Fruit fly (Drosophila melanogaster) whole organism, embryonic: ENCODE data around the gene CG7407.
A peak's percentile ranks its signal among the peaks of the same experiment; 100 is the strongest.

Source experiments
- CG10147 ChIP-seq: fragments of 200-800 bp; sonication (Bioruptor generic); optimal IDR thresholded peaks from 2 replicates; lab custom pipeline; 2019; ENCODE audit warnings: missing biosample characterization, mild to moderate bottlenecking, missing genetic modification characterization, moderate library complexity
- CG10274 ChIP-seq: fragments of 200-800 bp; sonication (Bioruptor generic); optimal IDR thresholded peaks from 3 replicates; lab custom pipeline; 2017; ENCODE audit warnings: missing biosample characterization, mild to moderate bottlenecking, missing genetic modification characterization
- CG10366 ChIP-seq: fragments of 200-800 bp; sonication (Bioruptor generic); IDR thresholded peaks from 2 replicates; pipeline ENCODE4 v1.3.6; 2022; ENCODE audit warnings: missing biosample characterization, missing genetic modification characterization
- CG10565 ChIP-seq: fragments of 200-800 bp; sonication (Bioruptor generic); optimal IDR thresholded peaks from 3 replicates; lab custom pipeline; 2016; ENCODE audit warnings: missing biosample characterization, mild to moderate bottlenecking, missing genetic modification characterization
- CG11560 ChIP-seq: fragments of 200-800 bp; sonication (Bioruptor generic); IDR thresholded peaks from 3 replicates; pipeline ENCODE4 v1.3.6; 2022; ENCODE audit warnings: missing biosample characterization, missing genetic modification characterization
- CG11696 ChIP-seq: fragments of 200-800 bp; sonication (Bioruptor generic); IDR thresholded peaks from 2 replicates; pipeline ENCODE4 v1.3.6; 2022; ENCODE audit warnings: missing biosample characterization, missing genetic modification characterization
- CG12071 ChIP-seq: fragments of 200-800 bp; sonication (Bioruptor generic); optimal IDR thresholded peaks from 3 replicates; lab custom pipeline; 2018; ENCODE audit warnings: missing biosample characterization, mild to moderate bottlenecking, missing genetic modification characterization
- CG12236 ChIP-seq: fragments of 200-800 bp; sonication (Bioruptor generic); optimal IDR thresholded peaks from 2 replicates; lab custom pipeline; 2016; ENCODE audit warnings: missing biosample characterization, missing genetic modification characterization
- CG1602 ChIP-seq: fragments of 200-800 bp; sonication (Bioruptor generic); optimal IDR thresholded peaks from 3 replicates; lab custom pipeline; 2016; ENCODE audit warnings: missing biosample characterization, missing genetic modification characterization
- CG1603 ChIP-seq: fragments of 200-800 bp; sonication (Bioruptor generic); optimal IDR thresholded peaks from 2 replicates; lab custom pipeline; 2019; ENCODE audit warnings: missing biosample characterization, mild to moderate bottlenecking, missing genetic modification characterization, moderate library complexity
- CG16863 ChIP-seq: fragments of 200-800 bp; sonication (Bioruptor generic); optimal IDR thresholded peaks from 3 replicates; lab custom pipeline; 2016; ENCODE audit warnings: missing biosample characterization, missing genetic modification characterization
- CG2116 ChIP-seq: fragments of 200-800 bp; sonication (Bioruptor generic); optimal IDR thresholded peaks from 3 replicates; lab custom pipeline; 2018; ENCODE audit warnings: missing biosample characterization, mild to moderate bottlenecking, missing genetic modification characterization
- CG30431 ChIP-seq: fragments of 200-800 bp; sonication (Bioruptor generic); optimal IDR thresholded peaks from 2 replicates; lab custom pipeline; 2017; ENCODE audit warnings: missing biosample characterization, missing genetic modification characterization
- CG31224 ChIP-seq: fragments of 200-800 bp; sonication (Bioruptor generic); IDR thresholded peaks from 2 replicates; pipeline ENCODE4 v1.3.6; 2022; ENCODE audit warnings: missing biosample characterization, missing genetic modification characterization
- CG3281 ChIP-seq: fragments of 200-800 bp; sonication (Bioruptor generic); optimal IDR thresholded peaks from 3 replicates; lab custom pipeline; 2017; ENCODE audit warnings: missing biosample characterization, mild to moderate bottlenecking, missing genetic modification characterization
- CG33557 ChIP-seq: fragments of 200-800 bp; sonication (Bioruptor generic); optimal IDR thresholded peaks from 2 replicates; lab custom pipeline; 2019; ENCODE audit warnings: missing biosample characterization, mild to moderate bottlenecking, missing genetic modification characterization, moderate library complexity
- CG5180 ChIP-seq: fragments of 200-800 bp; sonication (Bioruptor generic); optimal IDR thresholded peaks from 3 replicates; lab custom pipeline; 2017; ENCODE audit warnings: missing biosample characterization, missing genetic modification characterization, mild to moderate bottlenecking, moderate library complexity, missing genetic modification reagents
- CG6254 ChIP-seq: fragments of 200-800 bp; sonication (Bioruptor generic); optimal IDR thresholded peaks from 3 replicates; lab custom pipeline; 2017; ENCODE audit warnings: mild to moderate bottlenecking, missing biosample characterization, missing genetic modification reagents, missing genetic modification characterization
- CG7556 ChIP-seq: fragments of 200-800 bp; sonication (Bioruptor generic); optimal IDR thresholded peaks from 2 replicates; lab custom pipeline; 2017; ENCODE audit warnings: missing biosample characterization, mild to moderate bottlenecking, missing genetic modification characterization
- CG8388 ChIP-seq: fragments of 200-800 bp; sonication (Bioruptor generic); optimal IDR thresholded peaks from 2 replicates; lab custom pipeline; 2019; ENCODE audit warnings: missing biosample characterization, mild to moderate bottlenecking, missing genetic modification characterization, moderate library complexity
- Chrac-16 ChIP-seq: fragments of 200-800 bp; sonication (Bioruptor generic); optimal IDR thresholded peaks from 3 replicates; lab custom pipeline; 2016; ENCODE audit warnings: missing biosample characterization, missing genetic modification characterization
- CoRest ChIP-seq: fragments of 200-800 bp; sonication (Bioruptor generic); optimal IDR thresholded peaks from 3 replicates; lab custom pipeline; 2018; ENCODE audit warnings: missing biosample characterization, mild to moderate bottlenecking, missing genetic modification characterization, moderate library complexity
- D19A ChIP-seq: fragments of 200-800 bp; optimal IDR thresholded peaks from 3 replicates; lab custom pipeline; 2019; ENCODE audit warnings: missing biosample characterization, mild to moderate bottlenecking, missing genetic modification characterization, moderate library complexity
- Fer3 ChIP-seq: fragments of 200-800 bp; sonication (Bioruptor generic); optimal IDR thresholded peaks from 2 replicates; lab custom pipeline; 2018; ENCODE audit warnings: missing biosample characterization, mild to moderate bottlenecking, missing genetic modification characterization, moderate library complexity
- HmgZ ChIP-seq: fragments of 200-800 bp; sonication (Bioruptor generic); optimal IDR thresholded peaks from 2 replicates; lab custom pipeline; 2018; ENCODE audit warnings: missing biosample characterization, mild to moderate bottlenecking, missing genetic modification characterization
- Hr3 ChIP-seq: fragments of 200-800 bp; sonication (Bioruptor generic); optimal IDR thresholded peaks from 3 replicates; lab custom pipeline; 2016; ENCODE audit warnings: missing biosample characterization, missing genetic modification characterization
- MTF-1 ChIP-seq: fragments of 200-800 bp; sonication (Bioruptor generic); optimal IDR thresholded peaks from 2 replicates; lab custom pipeline; 2018; ENCODE audit warnings: missing biosample characterization, mild to moderate bottlenecking, missing genetic modification characterization, borderline replicate concordance
- Mes4 ChIP-seq: fragments of 200-800 bp; sonication (Bioruptor generic); optimal IDR thresholded peaks from 2 replicates; lab custom pipeline; 2016; ENCODE audit warnings: missing biosample characterization, missing genetic modification characterization
- NK7.1 ChIP-seq: fragments of 200-800 bp; sonication (Bioruptor generic); optimal IDR thresholded peaks from 3 replicates; lab custom pipeline; 2016; ENCODE audit warnings: missing biosample characterization, missing genetic modification characterization
- NfI ChIP-seq: fragments of 200-800 bp; sonication (Bioruptor generic); optimal IDR thresholded peaks from 3 replicates; lab custom pipeline; 2018; ENCODE audit warnings: missing biosample characterization, mild to moderate bottlenecking, missing genetic modification characterization, moderate library complexity
- Oli ChIP-seq: fragments of 200-800 bp; sonication (Bioruptor generic); optimal IDR thresholded peaks from 2 replicates; lab custom pipeline; 2018; ENCODE audit warnings: missing biosample characterization, mild to moderate bottlenecking, missing genetic modification characterization, moderate library complexity
- PHDP ChIP-seq: fragments of 200-800 bp; sonication (Bioruptor generic); optimal IDR thresholded peaks from 3 replicates; lab custom pipeline; 2018; ENCODE audit warnings: missing biosample characterization, mild to moderate bottlenecking, missing genetic modification characterization, moderate library complexity
- Pdp1 ChIP-seq, 2 experiments: fragments of 200-800 bp; sonication (Bioruptor generic); optimal IDR thresholded peaks; 3 replicates each; lab custom pipeline; 2016; ENCODE audit warnings: missing biosample characterization in 2 of 2, missing genetic modification characterization in 2 of 2, mild to moderate bottlenecking in 1 of 2, moderate library complexity in 1 of 2
- Sin3A ChIP-seq: fragments of >200 bp; optimal IDR thresholded peaks from 2 replicates; lab custom pipeline; 2018
- ab ChIP-seq: fragments of 200-800 bp; sonication (Bioruptor generic); optimal IDR thresholded peaks from 2 replicates; lab custom pipeline; 2016; ENCODE audit warnings: missing biosample characterization, missing genetic modification characterization
- ara ChIP-seq: fragments of 200-800 bp; sonication (Bioruptor generic); IDR thresholded peaks from 2 replicates; pipeline ENCODE4 v1.3.6; 2022; ENCODE audit warnings: missing biosample characterization, missing genetic modification characterization
- br ChIP-seq: fragments of >200 bp; optimal IDR thresholded peaks from 2 replicates; lab custom pipeline; 2017
- bsh ChIP-seq, 2 experiments: fragments of 200-800 bp; sonication (Bioruptor generic); optimal IDR thresholded peaks; 2 replicates each; lab custom pipeline; 2017 to 2018; ENCODE audit warnings: mild to moderate bottlenecking in 2 of 2, missing biosample characterization in 2 of 2, missing genetic modification characterization in 2 of 2, moderate library complexity in 1 of 2
- cato ChIP-seq: fragments of 200-800 bp; sonication (Bioruptor generic); optimal IDR thresholded peaks from 2 replicates; lab custom pipeline; 2016; ENCODE audit warnings: missing biosample characterization, missing genetic modification characterization, borderline replicate concordance
- crol ChIP-seq: fragments of 200-800 bp; sonication (Bioruptor generic); IDR thresholded peaks from 2 replicates; pipeline ENCODE4 v1.3.6; 2022; ENCODE audit warnings: missing biosample characterization, missing genetic modification characterization
- dpn ChIP-seq, 2 experiments: fragments of 200-800 bp; sonication (Bioruptor generic); optimal IDR thresholded peaks; 3 replicates each; lab custom pipeline; 2016; ENCODE audit warnings: missing biosample characterization in 2 of 2, missing genetic modification characterization in 2 of 2
- ems ChIP-seq: fragments of 200-800 bp; sonication (Bioruptor generic); optimal IDR thresholded peaks from 3 replicates; lab custom pipeline; 2016; ENCODE audit warnings: missing biosample characterization, missing genetic modification characterization
- en ChIP-seq: fragments of 200-800 bp; sonication (Bioruptor generic); optimal IDR thresholded peaks from 2 replicates; lab custom pipeline; 2016; ENCODE audit warnings: missing biosample characterization, missing genetic modification characterization
- ewg ChIP-seq: fragments of 200-800 bp; sonication (Bioruptor generic); optimal IDR thresholded peaks from 3 replicates; lab custom pipeline; 2017; ENCODE audit warnings: mild to moderate bottlenecking, missing biosample characterization, missing genetic modification reagents, missing genetic modification characterization
- fd102C ChIP-seq: fragments of 200-800 bp; sonication (Bioruptor generic); optimal IDR thresholded peaks from 2 replicates; lab custom pipeline; 2018; ENCODE audit warnings: missing biosample characterization, mild to moderate bottlenecking, missing genetic modification characterization, moderate library complexity
- fd3F ChIP-seq: fragments of 200-800 bp; sonication (Bioruptor generic); optimal IDR thresholded peaks from 2 replicates; lab custom pipeline; 2018; ENCODE audit warnings: missing biosample characterization, mild to moderate bottlenecking, missing genetic modification characterization, moderate library complexity
- insv ChIP-seq, 2 experiments: fragments of 200-800 bp; sonication (Bioruptor generic); optimal IDR thresholded peaks; 3 replicates each; lab custom pipeline; 2016 to 2018; ENCODE audit warnings: missing biosample characterization in 2 of 2, missing genetic modification characterization in 2 of 2
- mirr ChIP-seq: fragments of 200-800 bp; sonication (Bioruptor generic); optimal IDR thresholded peaks from 3 replicates; lab custom pipeline; 2018; ENCODE audit warnings: missing biosample characterization, mild to moderate bottlenecking, missing genetic modification characterization
- otp ChIP-seq: fragments of 200-800 bp; sonication (Bioruptor generic); IDR thresholded peaks from 3 replicates; pipeline ENCODE4, ENCODE4 v1.3.6; 2022; ENCODE audit warnings: missing biosample characterization, missing genetic modification characterization
- sisA ChIP-seq: fragments of 200-800 bp; sonication (Bioruptor generic); IDR thresholded peaks from 2 replicates; pipeline ENCODE4 v1.3.6; 2022; ENCODE audit warnings: missing biosample characterization, missing genetic modification characterization

The CG7407 gene

DNA sequence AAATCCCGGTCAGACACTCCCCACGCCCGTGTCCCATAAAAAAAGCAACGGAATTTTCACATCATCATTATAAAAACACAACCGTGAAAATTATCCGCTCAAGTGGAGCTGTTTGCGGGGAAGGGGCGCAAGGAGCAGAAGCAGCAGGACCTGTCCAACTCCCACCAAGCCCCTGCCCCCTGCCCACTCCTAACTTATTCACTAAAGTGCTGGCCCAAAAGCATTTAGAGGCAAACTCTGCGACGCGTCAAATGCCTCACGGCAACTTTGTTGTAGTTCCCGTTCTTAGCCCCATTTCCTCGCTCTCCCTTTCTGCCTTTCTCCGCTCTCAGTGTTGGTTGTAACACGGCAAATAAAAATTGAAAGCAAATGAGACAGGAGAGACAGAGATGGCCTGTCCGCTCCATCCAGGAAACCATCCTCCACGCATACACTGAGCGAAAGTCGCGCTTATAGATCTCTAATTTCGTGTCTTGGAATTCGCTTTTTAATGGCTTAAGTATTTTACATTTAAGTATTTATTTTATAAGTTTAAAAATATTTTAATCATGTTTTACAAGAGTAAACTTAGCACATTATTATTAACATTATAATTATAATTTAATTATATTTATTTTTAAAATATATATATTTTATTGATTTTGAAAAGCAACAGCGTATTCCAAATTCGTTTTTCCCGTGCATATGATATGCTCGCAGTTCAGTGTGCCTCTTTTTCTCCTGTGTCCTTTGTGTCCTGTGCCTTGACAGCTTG, 36.2 kb downstream of the CG7407 start (continued):
- TF ChIP-seq CG31224 (GFP tag; lab: Robert Waterston, UW) (no peak), Hr3 (GFP tag; lab: Kevin White, UChicago) (peak; percentile 47), MTF-1 (GFP tag; lab: Kevin White, UChicago) (no peak), otp (GFP tag; lab: Robert Waterston, UW) (no peak), en (no peak), NK7.1 (GFP tag; lab: Kevin White, UChicago) (no peak), sisA (GFP tag; lab: Robert Waterston, UW) (no peak), bsh (GFP tag; optimal IDR thresholded peaks at IDR 0.05; lab: Kevin White, UChicago) (no peak), ems (GFP tag; lab: Kevin White, UChicago) (no peak), CG16863 (GFP tag; lab: Kevin White, UChicago) (no peak), Fer3 (tag; lab: Kevin White, UChicago) (peak; percentile 22), CG11696 (no peak), CoRest (tag; lab: Kevin White, UChicago) (peak; percentile 64), crol (GFP tag; lab: Robert Waterston, UW) (peak; percentile 74), CG7556 (peak; percentile 79), CG10147 (peak; percentile 57), CG10366 (GFP tag; lab: Robert Waterston, UW) (no peak), CG12071 (no peak), CG11560 (no peak), NfI (GFP tag; lab: Kevin White, UChicago) (peak; percentile 33), Oli (tag; lab: Kevin White, UChicago) (peak; percentile 58), CG10565 (GFP tag; lab: Kevin White, UChicago) (no peak), PHDP (tag; lab: Kevin White, UChicago) (no peak), CG6254 (GFP tag; lab: Kevin White, UChicago) (no peak), fd102C (GFP tag; lab: Kevin White, UChicago) (no peak), CG1603 (tag; lab: Kevin White, UChicago) (no peak), CG10274 (no peak), CG12236 (GFP tag; lab: Kevin White, UChicago) (no peak), Mes4 (no peak), CG8388 (GFP tag; lab: Kevin White, UChicago) (peak; percentile 14), CG2116 (GFP tag; lab: Kevin White, UChicago) (no peak), CG33557 (no peak), CG1602 (GFP tag; lab: Kevin White, UChicago) (no peak), Chrac-16 (GFP tag; lab: Kevin White, UChicago) (no peak), insv (GFP tag; optimal IDR thresholded peaks at IDR 0.05; lab: Kevin White, UChicago) (no peak), CG5180 (GFP tag; lab: Kevin White, UChicago) (no peak), Pdp1 (GFP tag; optimal IDR thresholded peaks at IDR 0.05; lab: Kevin White, UChicago) (no peak), mirr (GFP tag; lab: Kevin White, UChicago) (no peak), CG30431 (no peak), HmgZ (tag; lab: Kevin White, UChicago) (no peak), ara (no peak), Sin3A (no peak), ab (no peak), cato (no peak), D19A (tag; lab: Kevin White, UChicago) (peak; percentile 70), dpn (GFP tag; optimal IDR thresholded peaks at IDR 0.05; lab: Kevin White, UChicago) (no peak), br (lab: Kevin White, UChicago) (no peak), fd3F (GFP tag; lab: Kevin White, UChicago) (peak; percentile 0), CG3281 (GFP tag; lab: Kevin White, UChicago) (peak; percentile 66), ewg (GFP tag; lab: Kevin White, UChicago) (peak; percentile 14)
